Fruit fly (Drosophila melanogaster): Measurements from ENCODE around the gene CG9588.

Gene CG9588

dm6 chr3R:13660924-13661659 is 15.4 kb downstream of the CG9588 start, which contains the start of gene B52 (continued):
- TF ChIP-seq CG8290 (GFP tag; optimal IDR thresholded peaks at IDR 0.05) (no peak), CG8290 (tag; optimal IDR thresholded peaks at IDR 0.05) (peak in 1 of 2 experiments; percentile 51), bcd (GFP tag; optimal IDR thresholded peaks at IDR 0.05) (peak; percentile 78), oc (tag; optimal IDR thresholded peaks at IDR 0.05) (no peak), CG6813 (GFP tag; optimal IDR thresholded peaks at IDR 0.05) (peak; percentile 75), CG10366 (GFP tag; IDR thresholded peaks at IDR 0.05) (peak; percentile 36), CG14860 (GFP tag; IDR thresholded peaks at IDR 0.05; ENCODE audit: partially characterized antibody) (no peak; the same call in 2 of the 3 replicates), CG18764 (GFP tag; optimal IDR thresholded peaks at IDR 0.05) (peak; percentile 55), salm (tag; optimal IDR thresholded peaks at IDR 0.05) (peak; percentile 11), Hr3 (GFP tag; optimal IDR thresholded peaks at IDR 0.05) (peak; percentile 27), CG6765 (GFP tag; optimal IDR thresholded peaks at IDR 0.05) (peak; percentile 85), Asciz (GFP tag; optimal IDR thresholded peaks at IDR 0.05) (peak; percentile 71), Sox100B (GFP tag; optimal IDR thresholded peaks at IDR 0.05) (peak; percentile 62), eve (GFP tag; optimal IDR thresholded peaks at IDR 0.05) (no peak), HmgD (GFP tag; optimal IDR thresholded peaks at IDR 0.05) (peak; percentile 45), CG2116 (GFP tag; optimal IDR thresholded peaks at IDR 0.05) (peak; percentile 52), Sry-δ (GFP tag; optimal IDR thresholded peaks at IDR 0.05) (peak; percentile 60), CG11247 (GFP tag; IDR thresholded peaks at IDR 0.05) (peak; percentile 63), CG2875 (GFP tag; optimal IDR thresholded peaks at IDR 0.05) (peak; percentile 53), cwo (GFP tag; optimal IDR thresholded peaks at IDR 0.05) (no peak), CG10431 (GFP tag; optimal IDR thresholded peaks at IDR 0.05) (peak; percentile 98), CG6791 (GFP tag; IDR thresholded peaks at IDR 0.05; ENCODE audit: partially characterized antibody) (peak; percentile 76; the same call in 2 of the 3 replicates), knrl (GFP tag; IDR thresholded peaks at IDR 0.05; ENCODE audit: partially characterized antibody) (peak; percentile 59), gt (GFP tag; IDR thresholded peaks at IDR 0.05) (no peak), tll (GFP tag; optimal IDR thresholded peaks at IDR 0.05) (peak in 1 of 2 experiments; percentile 45), CG7357 (GFP tag; IDR thresholded peaks at IDR 0.05) (peak; percentile 31; the same call in 1 of the 3 replicates), CG10979 (tag; optimal IDR thresholded peaks at IDR 0.05) (peak; percentile 32), CG8944 (GFP tag; optimal IDR thresholded peaks at IDR 0.05) (no peak), mam (GFP tag; optimal IDR thresholded peaks at IDR 0.05) (peak; percentile 66), Hsf (GFP tag; optimal IDR thresholded peaks at IDR 0.05) (peak; percentile 65), exex (tag; optimal IDR thresholded peaks at IDR 0.05) (no peak), CG17361 (GFP tag; IDR thresholded peaks at IDR 0.05) (peak; percentile 78), CG6272 (GFP tag; IDR thresholded peaks at IDR 0.05) (peak; percentile 49; the same call in 1 of the 2 replicates), mirr (GFP tag; optimal IDR thresholded peaks at IDR 0.05) (peak; percentile 88), Neu2 (GFP tag; optimal IDR thresholded peaks at IDR 0.05; ENCODE audit: borderline replicate concordance) (no peak), CG1792 (GFP tag; optimal IDR thresholded peaks at IDR 0.05) (peak; percentile 24), onecut (GFP tag; IDR thresholded peaks at IDR 0.05) (peak; percentile 77), CG9727 (GFP tag; optimal IDR thresholded peaks at IDR 0.05) (peak; percentile 68), CG14441 (GFP tag; IDR thresholded peaks at IDR 0.05) (peak; percentile 47; the same call in 1 of the 2 replicates), CG33213 (GFP tag; optimal IDR thresholded peaks at IDR 0.05) (peak; percentile 72), Tbp (GFP tag; optimal IDR thresholded peaks at IDR 0.05) (no peak), CG4328 (GFP tag; optimal IDR thresholded peaks at IDR 0.05) (peak; percentile 69), CG12071 (GFP tag; optimal IDR thresholded peaks at IDR 0.05) (peak; percentile 83), zfh1 (GFP tag; IDR thresholded peaks at IDR 0.05) (peak; percentile 77), Stat92E (GFP tag; optimal IDR thresholded peaks at IDR 0.05) (peak in 1 of 3 experiments; percentile 8), D (optimal IDR thresholded peaks at IDR 0.05) (peak; percentile 8), D (GFP tag; optimal IDR thresholded peaks at IDR 0.05) (peak; percentile 41), btn (GFP tag; optimal IDR thresholded peaks at IDR 0.05) (peak; percentile 43), grau (tag; optimal IDR thresholded peaks at IDR 0.05) (peak; percentile 41)
